Worm (Caenorhabditis elegans): ENCODE results near the gene clec-162.

Gene clec-162

ce11 chrIII:9746665-9747064, 21.7 kb upstream of the clec-162 start:
- no peak for TF ChIP-seq unc-55 (GFP tag; optimal IDR thresholded peaks at IDR 0.05)
- no peak for TF ChIP-seq ceh-18 (tag; optimal IDR thresholded peaks at IDR 0.05)

DNA sequence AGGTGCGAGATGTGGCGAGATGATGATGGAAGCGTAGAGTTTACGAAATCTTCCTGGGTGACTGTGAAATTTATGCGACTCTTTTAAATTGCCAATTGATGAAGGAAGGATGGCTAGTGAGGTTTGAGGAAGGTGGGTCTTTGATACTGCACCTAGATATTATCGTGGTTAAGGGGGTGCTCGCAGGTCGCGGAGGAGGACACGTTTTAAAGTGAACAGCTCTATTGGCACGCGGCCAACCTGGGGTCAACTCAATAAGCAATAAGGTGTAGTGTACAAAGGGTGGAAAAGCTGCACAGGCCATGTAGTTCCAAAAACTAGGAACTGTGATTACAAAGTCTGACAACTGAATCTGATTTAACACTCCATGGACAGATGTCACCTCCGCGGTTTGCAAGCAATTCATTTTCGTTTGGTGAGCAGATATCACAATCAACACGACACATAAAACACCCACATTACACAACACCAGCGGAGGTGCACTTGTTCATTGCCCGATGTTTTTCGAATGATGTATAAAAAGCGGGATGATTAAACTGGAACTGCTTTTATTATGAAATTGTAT, 20.4 kb upstream of the clec-162 start:
- TF ChIP-seq nfya-1 (tag; optimal IDR thresholded peaks at IDR 0.05) (peak; percentile 11), rnt-1 (tag; optimal IDR thresholded peaks at IDR 0.05) (peak; percentile 5), lim-6 (tag; optimal IDR thresholded peaks at IDR 0.05) (no peak), ceh-14 (tag; optimal IDR thresholded peaks at IDR 0.05) (no peak), C08G9.2 (tag; optimal IDR thresholded peaks at IDR 0.05) (no peak), pqm-1 (tag; optimal IDR thresholded peaks at IDR 0.05) (no peak), hlh-13 (GFP tag; optimal IDR thresholded peaks at IDR 0.05) (no peak), fax-1 (tag; optimal IDR thresholded peaks at IDR 0.05) (no peak), ceh-18 (tag; optimal IDR thresholded peaks at IDR 0.05) (no peak), pat-9 (tag; optimal IDR thresholded peaks at IDR 0.05) (no peak), ceh-19 (GFP tag; optimal IDR thresholded peaks at IDR 0.05) (no peak), K09A11.1 (tag; optimal IDR thresholded peaks at IDR 0.05; ENCODE audit: insufficient read depth) (no peak), mec-3 (tag; optimal IDR thresholded peaks at IDR 0.05; ENCODE audit: borderline replicate concordance) (no peak), ref-2 (tag; optimal IDR thresholded peaks at IDR 0.05) (peak; percentile 22), elt-4 (tag; optimal IDR thresholded peaks at IDR 0.05) (no peak), ceh-34 (tag; optimal IDR thresholded peaks at IDR 0.05) (peak; percentile 4)

ce11 chrIII:9744525-9744924, 19.5 kb upstream of the clec-162 start:
- no peak for TF ChIP-seq ets-4 (tag; optimal IDR thresholded peaks at IDR 0.05)
- no peak for TF ChIP-seq hlh-13 (GFP tag; optimal IDR thresholded peaks at IDR 0.05)
- peak; percentile 14 for TF ChIP-seq unc-55 (GFP tag; optimal IDR thresholded peaks at IDR 0.05)
- peak; percentile 3 for TF ChIP-seq ceh-18 (tag; optimal IDR thresholded peaks at IDR 0.05)

DNA sequence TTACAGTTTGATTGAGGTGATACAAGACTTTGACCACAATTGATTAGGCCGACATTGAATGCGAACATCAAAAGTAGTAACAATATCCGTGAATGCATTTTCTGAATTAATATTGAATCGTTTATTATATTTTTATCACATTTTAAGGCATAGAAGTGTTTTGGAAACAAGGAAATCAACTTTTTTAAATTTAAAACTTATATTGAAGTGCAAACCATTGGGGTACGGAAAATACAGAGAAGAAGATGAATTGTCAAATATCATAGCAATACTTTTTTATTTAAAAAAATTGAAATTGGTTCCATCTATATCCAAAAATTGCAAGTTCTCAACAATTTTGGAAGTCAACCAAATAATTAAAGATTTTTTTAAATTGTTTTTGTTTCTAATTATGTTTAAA, 18.2 kb upstream of the clec-162 start, which contains the start of gene T05G5.1:
T05G5.1 (minus strand) TSS at position 101 of the 400 bp plus-strand sequence.
- TF ChIP-seq F13H6.1 (tag; optimal IDR thresholded peaks at IDR 0.05), result no peak
- TF ChIP-seq pros-1 (tag; optimal IDR thresholded peaks at IDR 0.05), result no peak
- TF ChIP-seq ceh-18 (tag; optimal IDR thresholded peaks at IDR 0.05), result no peak
- TF ChIP-seq fkh-10 (GFP tag; optimal IDR thresholded peaks at IDR 0.05), result no peak
- no peak for TF ChIP-seq C38D4.7 (GFP tag; optimal IDR thresholded peaks at IDR 0.05)
- TF ChIP-seq syd-9 (tag; optimal IDR thresholded peaks at IDR 0.05), result no peak
- TF ChIP-seq odd-2 (tag; optimal IDR thresholded peaks at IDR 0.05), result no peak
- TF ChIP-seq pqm-1 (tag; optimal IDR thresholded peaks at IDR 0.05), result no peak
- TF ChIP-seq dmd-4 (tag; optimal IDR thresholded peaks at IDR 0.05; ENCODE audit: borderline replicate concordance), result no peak
- no peak for TF ChIP-seq fax-1 (tag; optimal IDR thresholded peaks at IDR 0.05)
- no peak for TF ChIP-seq ceh-48 (tag; optimal IDR thresholded peaks at IDR 0.05)
- no peak for TF ChIP-seq T23F11.4 (GFP tag; optimal IDR thresholded peaks at IDR 0.05)
- TF ChIP-seq pag-3 (tag; optimal IDR thresholded peaks at IDR 0.05; ENCODE audit: borderline replicate concordance), result no peak
- TF ChIP-seq hlh-8 (tag; optimal IDR thresholded peaks at IDR 0.05), result no peak

DNA sequence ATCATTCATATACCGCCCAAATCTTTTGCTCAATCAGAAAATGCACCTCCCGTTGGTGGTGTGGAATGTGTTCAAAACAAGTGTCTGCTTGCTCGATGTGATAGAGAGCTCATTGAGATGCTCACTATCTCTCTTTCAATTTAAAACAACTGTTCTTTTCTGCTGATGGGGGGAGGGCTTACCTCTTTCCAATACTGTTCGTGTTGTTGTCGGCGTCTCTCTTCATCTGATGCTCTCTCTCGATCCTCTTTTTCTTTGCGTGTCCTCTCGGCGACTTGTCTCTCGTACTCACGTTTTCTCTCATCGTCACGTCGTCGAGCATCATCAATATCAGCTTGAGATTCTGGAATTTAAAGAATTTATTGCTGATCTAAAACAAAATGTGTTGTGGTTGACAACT, 17.0 kb upstream of the clec-162 start:
- no peak for TF ChIP-seq F13H6.1 (tag; optimal IDR thresholded peaks at IDR 0.05)
- peak; percentile 2 for TF ChIP-seq tbx-2 (tag; optimal IDR thresholded peaks at IDR 0.05)
- TF ChIP-seq nfya-1 (tag; optimal IDR thresholded peaks at IDR 0.05), result peak; percentile 0
- peak; percentile 57 for TF ChIP-seq unc-55 (GFP tag; optimal IDR thresholded peaks at IDR 0.05)
- TF ChIP-seq ref-2 (tag; optimal IDR thresholded peaks at IDR 0.05), result peak; percentile 33
- TF ChIP-seq fax-1 (tag; optimal IDR thresholded peaks at IDR 0.05), result no peak

DNA sequence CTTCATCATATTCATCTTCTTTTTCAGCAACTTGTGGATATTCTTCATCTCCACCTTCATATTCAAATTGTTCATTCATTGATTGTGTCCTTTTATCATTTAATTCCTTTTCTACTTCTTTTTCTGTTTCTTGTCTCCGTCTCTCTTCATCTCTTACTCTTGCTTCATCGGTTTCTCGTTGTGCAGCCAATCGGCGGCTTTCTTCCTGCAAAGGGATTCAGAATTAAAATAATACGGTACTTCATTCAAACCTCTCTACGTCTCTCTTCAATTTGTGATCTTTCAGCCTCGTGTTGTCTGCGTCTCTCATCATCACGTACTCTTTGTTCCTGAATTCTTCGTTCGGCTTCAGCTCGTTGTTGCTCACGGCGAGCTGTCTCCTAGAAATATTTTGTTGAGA, 15.6 kb upstream of the clec-162 start:
- TF ChIP-seq nfya-1 (tag; optimal IDR thresholded peaks at IDR 0.05), result peak; percentile 80
- TF ChIP-seq nhr-11 (tag; optimal IDR thresholded peaks at IDR 0.05), result no peak
- no peak for TF ChIP-seq che-1 (tag; optimal IDR thresholded peaks at IDR 0.05)

Measured in whole organism, late embryonic.